Worm (Caenorhabditis elegans) whole organism, late embryonic: ENCODE measurements around the gene str-79.
"Not testable (repeated sequence)": the region's sequence is repeated elsewhere in the genome, so short reads cannot be mapped to it uniquely, and the experiment has no call there.

ENCODE experiments used
- F13H6.1 ChIP-seq: sonication (generic microtip); optimal IDR thresholded peaks from 2 replicates; lab custom pipeline; 2016; ENCODE audit warnings: missing genetic modification characterization, missing compliant biosample characterization
- che-1 ChIP-seq: sonication (generic microtip); optimal IDR thresholded peaks from 2 replicates; lab custom pipeline; 2016; ENCODE audit warnings: mild to moderate bottlenecking, missing genetic modification characterization, missing compliant biosample characterization
- elt-2 ChIP-seq: sonication (generic microtip); optimal IDR thresholded peaks from 2 replicates; lab custom pipeline; 2016; ENCODE audit warnings: missing genetic modification reagents, missing genetic modification characterization, missing compliant biosample characterization
- hlh-30 ChIP-seq: sonication (generic microtip); optimal IDR thresholded peaks from 2 replicates; lab custom pipeline; 2017; ENCODE audit warnings: antibody characterized with exemption, missing genetic modification characterization, missing compliant biosample characterization; ENCODE audit not compliant: insufficient read depth
- pag-3 ChIP-seq: sonication (generic microtip); optimal IDR thresholded peaks from 2 replicates; lab custom pipeline; 2016; ENCODE audit warnings: missing compliant biosample characterization, missing genetic modification characterization, borderline replicate concordance
- sdc-2 ChIP-seq: sonication (generic microtip); optimal IDR thresholded peaks from 2 replicates; lab custom pipeline; 2016; ENCODE audit warnings: missing genotype, missing genetic modification characterization, missing compliant biosample characterization
- unc-86 ChIP-seq: sonication (generic microtip); optimal IDR thresholded peaks from 2 replicates; lab custom pipeline; 2016; ENCODE audit warnings: missing genetic modification characterization, missing compliant biosample characterization
- ztf-16 ChIP-seq: sonication (generic microtip); optimal IDR thresholded peaks from 2 replicates; lab custom pipeline; 2017; ENCODE audit warnings: missing genetic modification characterization, missing compliant biosample characterization

DNA sequence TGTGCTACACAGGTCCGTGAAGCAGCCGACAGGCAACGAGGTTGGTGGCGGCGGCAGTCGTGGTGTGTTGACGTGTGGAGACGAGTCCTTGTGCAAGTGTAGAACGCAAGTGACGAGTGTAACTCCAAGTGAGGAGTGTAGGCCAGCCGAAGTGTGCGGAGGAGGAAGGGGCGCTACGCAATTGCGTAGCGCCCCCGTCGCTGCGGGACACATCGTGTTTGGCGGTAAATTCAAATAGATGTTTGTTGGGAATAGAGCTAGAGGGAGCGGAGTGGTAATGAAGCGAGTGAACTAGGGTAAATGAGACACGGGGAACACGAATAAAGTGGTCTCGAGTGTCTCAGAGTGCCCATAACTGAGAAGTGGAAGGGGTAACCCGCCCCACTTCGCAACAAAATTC lies 36.1 kb upstream of the str-79 start:
- not testable (repeated sequence) for TF ChIP-seq hlh-30; elt-2; ztf-16; unc-86 (tag; lab: Kevin White, UChicago); pag-3 (tag; lab: Kevin White, UChicago); F13H6.1 (tag; lab: Kevin White, UChicago); che-1 (tag; lab: Kevin White, UChicago)
- TF ChIP-seq sdc-2 (tag; lab: Kevin White, UChicago) = peak; percentile 9
